Worm (Caenorhabditis elegans) whole organism, mixed stage, embryonic: ENCODE results near the gene snt-3.

Experiments used
- bed-3 ChIP-seq: fragments of 200-800 bp; sonication (Bioruptor generic); optimal IDR thresholded peaks from 3 replicates; lab custom pipeline; 2018; ENCODE audit warnings: mild to moderate bottlenecking, missing genetic modification characterization, moderate library complexity, missing compliant biosample characterization
- drap-1 ChIP-seq: fragments of 200-800 bp; sonication (Bioruptor generic); optimal IDR thresholded peaks from 3 replicates; lab custom pipeline; 2018; ENCODE audit warnings: mild to moderate bottlenecking, missing genetic modification characterization, missing compliant biosample characterization
- lsy-2 ChIP-seq: fragments of 150-350 bp; optimal IDR thresholded peaks from 2 replicates; lab custom pipeline; 2014; ENCODE audit warnings: missing biosample characterization, missing genetic modification characterization
- pha-4 ChIP-seq: fragments of 150-350 bp; optimal IDR thresholded peaks from 2 replicates; lab custom pipeline; 2018; ENCODE audit warnings: missing biosample characterization, missing genetic modification reagents, missing genetic modification characterization
- unc-62 ChIP-seq: fragments of 150-350 bp; optimal IDR thresholded peaks from 2 replicates; lab custom pipeline; 2014; ENCODE audit warnings: missing biosample characterization, missing genetic modification reagents, missing genetic modification characterization

DNA sequence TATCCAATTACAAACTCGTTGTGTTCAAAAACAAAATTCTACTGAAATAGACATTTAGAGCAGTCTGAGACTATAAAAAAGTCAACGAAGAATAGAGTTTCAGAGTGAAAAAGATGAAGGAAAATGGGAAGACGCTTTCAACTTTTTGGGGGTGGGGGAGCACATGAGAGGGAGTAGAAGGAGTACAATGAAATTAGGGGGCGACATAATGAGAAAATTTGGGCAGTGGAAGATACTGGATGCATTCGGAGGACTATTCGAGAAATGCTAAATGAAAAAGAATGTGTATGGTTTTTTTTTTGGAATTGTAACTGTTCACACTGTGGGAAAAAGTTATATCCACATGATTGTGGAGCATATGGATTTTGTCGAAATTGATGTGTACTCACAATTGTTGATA is 57.5 kb downstream of the snt-3 start:
- TF ChIP-seq pha-4 (tag; lab: Kevin White, UChicago) (no peak), unc-62 (no peak), lsy-2 (tag; lab: Kevin White, UChicago) (no peak), drap-1 (GFP tag; lab: Kevin White, UChicago) (no peak), bed-3 (no peak)
